Worm (Caenorhabditis elegans) whole organism, late embryonic: Measurements from ENCODE around the gene C34E10.10.
A peak's percentile ranks its signal among the peaks of the same experiment; 100 is the strongest.

Source experiments
- C38D4.7 ChIP-seq: fragments of 200-800 bp; sonication (Bioruptor generic); optimal IDR thresholded peaks from 2 replicates; lab custom pipeline; 2018; ENCODE audit warnings: mild to moderate bottlenecking, missing genetic modification characterization, moderate library complexity, missing compliant biosample characterization
- F13H6.1 ChIP-seq: sonication (generic microtip); optimal IDR thresholded peaks from 2 replicates; lab custom pipeline; 2016; ENCODE audit warnings: missing genetic modification characterization, missing compliant biosample characterization
- K09A11.1 ChIP-seq: sonication (generic microtip); optimal IDR thresholded peaks from 2 replicates; lab custom pipeline; 2017; ENCODE audit warnings: antibody characterized with exemption, mild to moderate bottlenecking, missing genetic modification characterization, missing compliant biosample characterization; ENCODE audit not compliant: insufficient read depth
- T23F11.4 ChIP-seq: fragments of 200-800 bp; sonication (Bioruptor generic); optimal IDR thresholded peaks from 2 replicates; lab custom pipeline; 2018; ENCODE audit warnings: mild to moderate bottlenecking, missing genetic modification characterization, missing compliant biosample characterization
- ama-1 ChIP-seq: fragments of 150-350 bp; optimal IDR thresholded peaks from 2 replicates; lab custom pipeline; 2014
- ceh-18 ChIP-seq: sonication (generic microtip); optimal IDR thresholded peaks from 2 replicates; lab custom pipeline; 2016; ENCODE audit warnings: missing genetic modification characterization, missing compliant biosample characterization
- ceh-19 ChIP-seq: fragments of 200-800 bp; sonication (Bioruptor generic); optimal IDR thresholded peaks from 2 replicates; lab custom pipeline; 2018; ENCODE audit warnings: mild to moderate bottlenecking, missing genetic modification characterization, missing compliant biosample characterization
- ceh-2 ChIP-seq: sonication (generic microtip); optimal IDR thresholded peaks from 2 replicates; lab custom pipeline; 2016; ENCODE audit warnings: missing genotype, missing genetic modification characterization, missing compliant biosample characterization
- ceh-22 ChIP-seq: sonication (generic microtip); optimal IDR thresholded peaks from 2 replicates; lab custom pipeline; 2017; ENCODE audit warnings: missing biosample characterization, missing genetic modification characterization
- ceh-31 ChIP-seq: sonication (generic microtip); optimal IDR thresholded peaks from 2 replicates; lab custom pipeline; 2016; ENCODE audit warnings: missing genetic modification characterization, missing compliant biosample characterization
- che-1 ChIP-seq: sonication (generic microtip); optimal IDR thresholded peaks from 2 replicates; lab custom pipeline; 2016; ENCODE audit warnings: mild to moderate bottlenecking, missing genetic modification characterization, missing compliant biosample characterization
- elt-2 ChIP-seq: sonication (generic microtip); optimal IDR thresholded peaks from 2 replicates; lab custom pipeline; 2016; ENCODE audit warnings: missing genetic modification reagents, missing genetic modification characterization, missing compliant biosample characterization
- fkh-10 ChIP-seq: fragments of 150-350 bp; optimal IDR thresholded peaks from 2 replicates; lab custom pipeline; 2014; ENCODE audit warnings: missing biosample characterization, missing genetic modification reagents, missing genetic modification characterization
- fkh-6 ChIP-seq: sonication (generic microtip); optimal IDR thresholded peaks from 2 replicates; lab custom pipeline; 2016; ENCODE audit warnings: missing genetic modification characterization, missing compliant biosample characterization
- hlh-15 ChIP-seq: sonication (generic microtip); optimal IDR thresholded peaks from 2 replicates; lab custom pipeline; 2016; ENCODE audit warnings: missing genetic modification characterization, missing compliant biosample characterization
- hlh-8 ChIP-seq: sonication (generic microtip); optimal IDR thresholded peaks from 2 replicates; lab custom pipeline; 2016; ENCODE audit warnings: missing genotype, missing genetic modification characterization, missing compliant biosample characterization
- lim-6 ChIP-seq: sonication (generic microtip); optimal IDR thresholded peaks from 2 replicates; lab custom pipeline; 2016; ENCODE audit warnings: missing genetic modification characterization, missing compliant biosample characterization
- mec-3 ChIP-seq: sonication (generic microtip); optimal IDR thresholded peaks from 2 replicates; lab custom pipeline; 2016; ENCODE audit warnings: borderline replicate concordance, missing genetic modification characterization, missing compliant biosample characterization
- nhr-11 ChIP-seq: fragments of 150-350 bp; optimal IDR thresholded peaks from 2 replicates; lab custom pipeline; 2014; ENCODE audit warnings: missing biosample characterization, missing genetic modification characterization
- nhr-232 ChIP-seq: sonication (generic microtip); optimal IDR thresholded peaks from 2 replicates; lab custom pipeline; 2016; ENCODE audit warnings: missing genetic modification characterization, missing compliant biosample characterization
- npax-4 ChIP-seq: sonication (generic microtip); optimal IDR thresholded peaks from 2 replicates; lab custom pipeline; 2016; ENCODE audit warnings: missing genetic modification characterization, missing compliant biosample characterization
- odd-2 ChIP-seq: sonication (generic microtip); optimal IDR thresholded peaks from 2 replicates; lab custom pipeline; 2017; ENCODE audit warnings: antibody characterized with exemption, mild to moderate bottlenecking, missing genetic modification characterization, missing compliant biosample characterization
- pha-2 ChIP-seq: sonication (generic microtip); optimal IDR thresholded peaks from 2 replicates; lab custom pipeline; 2017; ENCODE audit warnings: mild to moderate bottlenecking, missing genetic modification characterization, missing compliant biosample characterization
- pha-4 ChIP-seq: fragments of 150-350 bp; optimal IDR thresholded peaks from 2 replicates; lab custom pipeline; 2018; ENCODE audit warnings: missing biosample characterization, missing genetic modification reagents, missing genetic modification characterization
- pqm-1 ChIP-seq: sonication (generic microtip); optimal IDR thresholded peaks from 2 replicates; lab custom pipeline; 2016; ENCODE audit warnings: missing genetic modification characterization, missing compliant biosample characterization
- pros-1 ChIP-seq: fragments of 150-350 bp; optimal IDR thresholded peaks from 2 replicates; lab custom pipeline; 2014; ENCODE audit warnings: missing biosample characterization, missing genetic modification reagents, missing genetic modification characterization
- ref-2 ChIP-seq: sonication (generic microtip); optimal IDR thresholded peaks from 2 replicates; lab custom pipeline; 2016; ENCODE audit warnings: missing genetic modification characterization, missing compliant biosample characterization
- sox-4 ChIP-seq: sonication (generic microtip); optimal IDR thresholded peaks from 2 replicates; lab custom pipeline; 2017; ENCODE audit warnings: mild to moderate bottlenecking, missing genetic modification characterization, inconsistent platforms, missing compliant biosample characterization
- tbx-2 ChIP-seq: sonication (generic microtip); optimal IDR thresholded peaks from 2 replicates; lab custom pipeline; 2016; ENCODE audit warnings: missing genetic modification characterization, missing compliant biosample characterization
- tbx-7 ChIP-seq: sonication (generic microtip); optimal IDR thresholded peaks from 2 replicates; lab custom pipeline; 2016; ENCODE audit warnings: missing genotype, missing genetic modification characterization, missing compliant biosample characterization
- unc-3 ChIP-seq, 2 experiments: fragments of 200-800 bp in 1 of 2; sonication (Bioruptor generic) in 1 of 2; sonication (generic microtip) in 1 of 2; conservative IDR thresholded peaks in 1 of 2; optimal IDR thresholded peaks in 1 of 2; 2 replicates each; pipeline versions ENCODE4 v1.3.6 to Lab custom; 2016 to 2022; ENCODE audit warnings: missing compliant biosample characterization in 2 of 2, missing genetic modification characterization in 2 of 2, missing genetic modification reagents in 1 of 2
- unc-42 ChIP-seq: sonication (generic microtip); optimal IDR thresholded peaks from 2 replicates; lab custom pipeline; 2016; ENCODE audit warnings: missing genotype, missing genetic modification characterization, missing compliant biosample characterization
- unc-55 ChIP-seq: sonication (generic microtip); optimal IDR thresholded peaks from 2 replicates; lab custom pipeline; 2017; ENCODE audit warnings: missing biosample characterization, missing genetic modification reagents, missing genetic modification characterization
- zip-5 ChIP-seq: sonication (generic microtip); optimal IDR thresholded peaks from 2 replicates; lab custom pipeline; 2016; ENCODE audit warnings: missing genetic modification characterization, missing compliant biosample characterization
- ztf-16 ChIP-seq: sonication (generic microtip); optimal IDR thresholded peaks from 2 replicates; lab custom pipeline; 2017; ENCODE audit warnings: missing genetic modification characterization, missing compliant biosample characterization

Gene C34E10.10

ce11 chrIII:5211137-5211648 is 16.5 kb downstream of the C34E10.10 start (continued):
- TF ChIP-seq unc-3 (GFP tag; conservative IDR thresholded peaks at IDR 0.05; lab: Robert Waterston, UW) (peak; percentile 61; the same call in 1 of the 2 replicates), unc-3 (tag; optimal IDR thresholded peaks at IDR 0.05; lab: Kevin White, UChicago) (peak; percentile 48), fkh-6 (tag; lab: Kevin White, UChicago) (peak; percentile 62), pha-2 (tag; lab: Kevin White, UChicago) (peak; percentile 70), nhr-232 (peak; percentile 65)

ce11 chrIII:5210269-5210668 is 17.4 kb downstream of the C34E10.10 start:
- TF ChIP-seq unc-55: peak; percentile 12
- no peak for TF ChIP-seq unc-42 (tag; lab: Kevin White, UChicago)
- TF ChIP-seq pros-1 (tag; lab: Kevin White, UChicago): no peak

- TF ChIP-seq ama-1 (lab: Kevin White, UChicago) (no peak), ceh-31 (tag; lab: Kevin White, UChicago) (no peak), sox-4 (tag; lab: Kevin White, UChicago) (no peak), nhr-11 (tag; lab: Kevin White, UChicago) (no peak), mec-3 (tag; lab: Kevin White, UChicago) (no peak), ceh-19 (GFP tag; lab: Kevin White, UChicago) (no peak), tbx-7 (tag; lab: Kevin White, UChicago) (no peak), pqm-1 (no peak), npax-4 (no peak), T23F11.4 (GFP tag; lab: Kevin White, UChicago) (no peak), F13H6.1 (tag; lab: Kevin White, UChicago) (no peak), hlh-15 (tag; lab: Kevin White, UChicago) (no peak)
Measured at ce11 chrIII:5208992-5209391, 18.7 kb downstream of the C34E10.10 start, which contains the start of gene syx-16. syx-16 (minus strand) TSS chrIII:5209109.

ce11 chrIII:5206861-5207414 is 20.7 kb downstream of the C34E10.10 start, which contains the start of gene morc-1:
morc-1 (minus strand) TSS chrIII:5206911.
- no peak for TF ChIP-seq ceh-2
- TF ChIP-seq zip-5 (tag; lab: Kevin White, UChicago): no peak
- no peak for TF ChIP-seq ceh-18 (tag; lab: Kevin White, UChicago)
- no peak for TF ChIP-seq che-1
- no peak for TF ChIP-seq ceh-22 (tag; lab: Kevin White, UChicago)
- no peak for TF ChIP-seq odd-2 (tag; lab: Kevin White, UChicago)
- TF ChIP-seq C38D4.7 (GFP tag; lab: Kevin White, UChicago): peak; percentile 7
- TF ChIP-seq pqm-1: no peak
- no peak for TF ChIP-seq hlh-8 (tag; lab: Kevin White, UChicago)

ce11 chrIII:5203310-5203709 is 24.4 kb downstream of the C34E10.10 start:
- TF ChIP-seq pha-4 (tag; lab: Kevin White, UChicago) (no peak), elt-2 (tag; lab: Kevin White, UChicago) (no peak), lim-6 (tag; lab: Kevin White, UChicago) (no peak), che-1 (no peak), pros-1 (tag; lab: Kevin White, UChicago) (no peak), ceh-22 (tag; lab: Kevin White, UChicago) (no peak), hlh-8 (tag; lab: Kevin White, UChicago) (no peak), fkh-10 (GFP tag; lab: Kevin White, UChicago) (no peak), ztf-16 (tag; lab: Kevin White, UChicago) (no peak), tbx-2 (tag; lab: Kevin White, UChicago) (no peak), ref-2 (no peak), odd-2 (tag; lab: Kevin White, UChicago) (no peak), tbx-7 (tag; lab: Kevin White, UChicago) (no peak), K09A11.1 (tag; lab: Kevin White, UChicago) (no peak)
- TF ChIP-seq, all 69 proteins: peak for 0
